Worm (Caenorhabditis elegans): ENCODE measurements around the gene pgap-2.

pgap-2 gene

ce11 chrIII:4677466-4677865, 27.8 kb upstream of the pgap-2 start, which contains the start of gene srg-10:
TSS of gene srg-10 (plus strand) at chrIII:4677766.
- TF ChIP-seq athp-1 (tag; optimal IDR thresholded peaks at IDR 0.05) (no peak), K11D2.4 (GFP tag; IDR thresholded peaks at IDR 0.05) (no peak), tbp1 (GFP tag; optimal IDR thresholded peaks at IDR 0.05) (no peak), nhr-90 (tag; optimal IDR thresholded peaks at IDR 0.05) (no peak), hsf-1 (GFP tag; IDR thresholded peaks at IDR 0.05) (no peak), ztf-6 (GFP tag; IDR thresholded peaks at IDR 0.05) (no peak), F39B2.1 (GFP tag; IDR thresholded peaks at IDR 0.05) (no peak)

DNA sequence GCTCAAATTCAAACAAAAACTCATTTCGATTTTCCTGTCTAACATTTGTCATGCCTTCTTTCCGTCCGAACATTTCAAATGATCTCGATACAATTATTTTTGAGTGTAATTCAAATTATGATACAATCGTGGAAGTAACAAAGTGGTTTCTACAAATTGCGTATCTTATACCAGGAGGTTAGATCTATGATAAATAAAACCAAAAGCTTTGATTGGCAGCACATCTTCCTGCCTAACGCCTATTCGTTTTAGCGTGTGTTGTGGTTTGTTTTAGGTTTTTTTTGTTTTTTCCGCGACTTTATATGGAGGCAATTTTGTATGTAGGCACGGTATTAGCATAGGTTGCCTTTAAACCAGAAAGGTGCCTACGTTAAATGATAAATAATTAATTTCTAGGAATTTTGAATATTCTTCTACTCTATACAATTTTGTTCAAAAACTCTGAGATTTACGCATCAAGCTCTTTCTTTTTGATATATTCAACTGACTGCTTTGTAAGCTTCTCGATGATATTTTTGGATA, 25.3 kb upstream of the pgap-2 start, which contains the start of gene srg-11:
srg-11 (plus strand) TSS at position 51 of the 522 bp plus-strand sequence.
- no peak for TF ChIP-seq dox-1 (GFP tag; IDR thresholded peaks at IDR 0.05)
- TF ChIP-seq dpff-1 (tag; optimal IDR thresholded peaks at IDR 0.05): no peak
- TF ChIP-seq unc-62 (GFP tag; optimal IDR thresholded peaks at IDR 0.05): no peak
- TF ChIP-seq nhr-120 (GFP tag; IDR thresholded peaks at IDR 0.05): no peak
- no peak for TF ChIP-seq snpc-3.4 (tag; optimal IDR thresholded peaks at IDR 0.05)
- TF ChIP-seq C06A6.2 (GFP tag; conservative IDR thresholded peaks at IDR 0.05): no peak
- no peak for TF ChIP-seq lin-54 (GFP tag; optimal IDR thresholded peaks at IDR 0.05)
- TF ChIP-seq madf-10 (tag; optimal IDR thresholded peaks at IDR 0.05): no peak
- no peak for TF ChIP-seq ceh-58 (GFP tag; IDR thresholded peaks at IDR 0.05)
- TF ChIP-seq nhr-27 (tag; optimal IDR thresholded peaks at IDR 0.05): no peak
- TF ChIP-seq rpc-1 (optimal IDR thresholded peaks at IDR 0.05): no peak
- no peak for TF ChIP-seq rpc-1 (tag; optimal IDR thresholded peaks at IDR 0.05)
- no peak for TF ChIP-seq F10E7.11 (tag; optimal IDR thresholded peaks at IDR 0.05)
- TF ChIP-seq Y53F4B.3 (GFP tag; IDR thresholded peaks at IDR 0.05): no peak
- no peak for TF ChIP-seq nhr-90 (tag; optimal IDR thresholded peaks at IDR 0.05)
- TF ChIP-seq hmg-20 (GFP tag; IDR thresholded peaks at IDR 0.05): no peak
- no peak for TF ChIP-seq cebp-1 (GFP tag; IDR thresholded peaks at IDR 0.05)
- no peak for TF ChIP-seq cebp-1 (tag; optimal IDR thresholded peaks at IDR 0.05)

ce11 chrIII:4687134-4687533, 18.2 kb upstream of the pgap-2 start:
- no peak for TF ChIP-seq nhr-120 (GFP tag; IDR thresholded peaks at IDR 0.05)
- TF ChIP-seq madf-10 (tag; optimal IDR thresholded peaks at IDR 0.05): no peak
- TF ChIP-seq F39B2.1 (GFP tag; IDR thresholded peaks at IDR 0.05): no peak
- TF ChIP-seq hrde-1 (tag; optimal IDR thresholded peaks at IDR 0.05; ENCODE audit: borderline replicate concordance): no peak
- no peak for TF ChIP-seq snpc-1.3 (tag; optimal IDR thresholded peaks at IDR 0.05; ENCODE audit: insufficient read depth)
- no peak for TF ChIP-seq dox-1 (GFP tag; IDR thresholded peaks at IDR 0.05)
- no peak for TF ChIP-seq F23B12.7 (tag; optimal IDR thresholded peaks at IDR 0.05; ENCODE audit: insufficient read depth)
- TF ChIP-seq nhr-179 (tag; optimal IDR thresholded peaks at IDR 0.05): no peak
- TF ChIP-seq aptf-2 (GFP tag; conservative IDR thresholded peaks at IDR 0.05): no peak
- TF ChIP-seq sdz-38 (tag; optimal IDR thresholded peaks at IDR 0.05): no peak
- no peak for TF ChIP-seq sptf-2 (GFP tag; optimal IDR thresholded peaks at IDR 0.05)
- TF ChIP-seq B0035.1 (tag; optimal IDR thresholded peaks at IDR 0.05): no peak
- no peak for TF ChIP-seq F57C9.4 (tag; optimal IDR thresholded peaks at IDR 0.05)
- no peak for TF ChIP-seq zim-3 (tag; optimal IDR thresholded peaks at IDR 0.05)

DNA sequence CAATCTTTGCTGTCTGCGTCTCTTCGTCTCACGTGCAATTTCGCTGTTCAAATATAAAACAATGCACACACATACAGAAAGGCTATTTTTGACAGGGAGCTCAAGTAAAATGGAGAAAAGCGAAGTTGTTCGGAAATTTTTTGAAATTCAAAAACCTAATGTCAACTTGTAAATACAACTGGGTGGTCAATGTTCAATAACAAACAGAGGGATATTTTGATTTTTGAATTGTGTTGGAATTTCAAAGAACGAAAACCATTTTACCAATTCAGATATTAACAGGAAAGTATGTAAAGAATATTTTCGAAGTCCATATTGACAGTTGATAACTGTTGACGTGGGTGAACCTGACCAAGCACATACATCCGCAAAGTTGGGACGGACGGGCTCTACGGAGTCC, 17.0 kb upstream of the pgap-2 start, which contains the start of gene tag-243:
tag-243 (minus strand) TSS at position 101 of the 400 bp plus-strand sequence.
- TF ChIP-seq hmg-1.2 (GFP tag; IDR thresholded peaks at IDR 0.05) (peak; percentile 64), ceh-27 (GFP tag; optimal IDR thresholded peaks at IDR 0.05) (no peak)

Measured in whole organism, young adult.